Worm (Caenorhabditis elegans): Measurements from ENCODE around the gene C54F6.6.
"Not testable (repeated sequence)": the region's sequence is repeated elsewhere in the genome, so short reads cannot be mapped to it uniquely, and the experiment has no call there.

The C54F6.6 gene

DNA sequence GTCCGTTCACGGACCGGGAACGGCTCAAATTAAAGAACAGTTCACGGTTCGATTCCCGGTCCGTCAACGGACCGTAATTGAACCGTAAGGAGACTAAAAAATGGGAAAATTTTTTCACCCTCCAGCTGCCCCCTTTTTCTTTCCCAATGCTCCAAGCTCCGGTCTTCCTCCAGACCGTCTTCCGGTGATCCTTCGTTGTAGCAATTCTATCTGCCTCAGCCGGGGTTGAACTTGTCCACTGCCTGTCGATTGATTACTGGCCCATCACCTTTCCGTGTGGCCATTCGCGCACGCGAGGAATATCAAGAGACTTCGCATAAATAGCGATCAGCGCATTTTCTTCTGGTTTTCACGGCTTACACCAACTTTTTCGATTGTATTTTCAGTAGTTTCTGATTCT, 25.0 kb downstream of the C54F6.6 start (continued):
- TF ChIP-seq D1046.2 (GFP tag; IDR thresholded peaks at IDR 0.05) (peak; percentile 81; the same call in 1 of the 2 replicates), madf-5 (GFP tag; IDR thresholded peaks at IDR 0.05) (peak in 1 of 2 experiments; percentile 76; a peak in 1 of 4 replicates), F26F4.8 (GFP tag; conservative IDR thresholded peaks at IDR 0.05) (peak; percentile 95), arid-1 (GFP tag; conservative IDR thresholded peaks at IDR 0.05) (peak; percentile 85), mxl-2 (GFP tag; conservative IDR thresholded peaks at IDR 0.05) (0 out of 2 replicates have a peak, but pooled peaks have one; percentile 18), lir-3 (tag; optimal IDR thresholded peaks at IDR 0.05) (peak; percentile 0), Y75B8A.6 (GFP tag; IDR thresholded peaks at IDR 0.05) (0 out of 2 replicates have a peak, but pooled peaks have one; percentile 10), ceh-20 (GFP tag; IDR thresholded peaks at IDR 0.05) (0 out of 2 replicates have a peak, but pooled peaks have one; percentile 59), pha-4 (GFP tag; IDR thresholded peaks at IDR 0.05) (peak; percentile 78), lim-7 (GFP tag; IDR thresholded peaks at IDR 0.05) (peak; percentile 90)
- TF ChIP-seq pha-4 (tag; optimal IDR thresholded peaks at IDR 0.05) = not testable (repeated sequence)

DNA sequence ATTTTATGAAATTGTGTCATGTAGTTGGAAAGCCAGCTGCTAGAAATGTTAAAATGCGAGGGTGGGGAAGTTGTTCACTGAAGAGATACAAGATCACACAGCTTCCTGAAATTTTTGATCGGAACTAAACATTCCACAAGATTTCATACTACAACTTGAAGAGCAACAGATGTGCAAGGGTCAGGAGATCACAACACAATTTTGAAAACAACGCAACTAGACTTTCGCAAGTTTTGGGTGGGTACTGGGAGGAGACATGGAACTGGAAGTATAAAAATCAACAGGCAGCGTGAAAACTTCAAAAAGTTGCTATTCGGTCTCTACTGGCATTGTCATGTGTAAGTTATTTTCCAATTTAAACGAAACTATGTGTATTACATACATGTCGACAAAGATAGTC, 28.3 kb downstream of the C54F6.6 start, which contains the start of gene F19F10.3:
F19F10.3 (plus strand) TSS at position 301 of the 400 bp plus-strand sequence.
- TF ChIP-seq zip-11 (GFP tag; IDR thresholded peaks at IDR 0.05) = no peak
- TF ChIP-seq Y105C5A.15 (GFP tag; IDR thresholded peaks at IDR 0.05) = no peak
- TF ChIP-seq nhr-6 (tag; optimal IDR thresholded peaks at IDR 0.05) = no peak
- no peak for TF ChIP-seq daf-12 (tag; optimal IDR thresholded peaks at IDR 0.05)
- no peak for TF ChIP-seq lin-1 (GFP tag; IDR thresholded peaks at IDR 0.05)
- TF ChIP-seq nhr-111 (GFP tag; optimal IDR thresholded peaks at IDR 0.05) = no peak
- TF ChIP-seq mdt-29 (GFP tag; IDR thresholded peaks at IDR 0.05) = no peak
- TF ChIP-seq F26F4.8 (GFP tag; conservative IDR thresholded peaks at IDR 0.05) = no peak
- TF ChIP-seq zfp-2 (tag; optimal IDR thresholded peaks at IDR 0.05) = no peak
- TF ChIP-seq pha-4 (GFP tag; IDR thresholded peaks at IDR 0.05) = no peak
- no peak for TF ChIP-seq pha-4 (tag; optimal IDR thresholded peaks at IDR 0.05)
- no peak for TF ChIP-seq tra-1 (GFP tag; IDR thresholded peaks at IDR 0.05)
- no peak for TF ChIP-seq tag-97 (GFP tag; IDR thresholded peaks at IDR 0.05)
- no peak for TF ChIP-seq nhr-76 (tag; optimal IDR thresholded peaks at IDR 0.05)
- no peak for TF ChIP-seq duxl-1 (tag; optimal IDR thresholded peaks at IDR 0.05; ENCODE audit: poor library complexity)
- no peak for TF ChIP-seq sdz-12 (GFP tag; optimal IDR thresholded peaks at IDR 0.05)
- TF ChIP-seq ctbp-1 (GFP tag; IDR thresholded peaks at IDR 0.05) = no peak
- TF ChIP-seq fkh-10 (GFP tag; optimal IDR thresholded peaks at IDR 0.05) = no peak

DNA sequence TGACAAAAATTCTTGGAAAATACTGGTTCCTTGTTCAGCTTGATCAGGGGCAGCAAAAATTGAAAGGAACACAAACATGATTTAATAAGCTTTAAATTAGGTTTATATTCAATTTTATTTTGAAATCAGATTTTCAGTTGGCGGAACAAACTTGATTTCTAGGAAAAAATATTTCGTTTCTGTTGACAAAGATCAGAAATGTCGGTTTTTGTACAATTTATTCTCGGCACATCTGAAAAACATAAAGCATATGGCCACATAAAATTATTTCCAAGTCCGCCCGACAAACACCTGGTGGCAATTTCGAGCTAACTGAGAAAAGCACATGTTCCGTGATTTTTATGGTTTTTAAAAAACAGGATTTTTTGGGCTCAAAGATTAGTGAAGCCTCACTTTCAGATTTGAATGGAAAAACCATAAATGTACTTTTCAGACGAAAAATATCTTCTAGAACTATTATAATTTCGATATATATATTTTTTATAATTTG, 30.4 kb downstream of the C54F6.6 start, which contains the start of gene ttr-10:
ttr-10 (minus strand) TSS at position 51 of the 490 bp plus-strand sequence.
- TF ChIP-seq dpl-1 (GFP tag; optimal IDR thresholded peaks at IDR 0.05) (no peak), aha-1 (tag) (peak; percentile 1), nhr-77 (tag; optimal IDR thresholded peaks at IDR 0.05) (no peak), unc-62 (GFP tag; optimal IDR thresholded peaks at IDR 0.05 in 1 of 2) (peak in 1 of 2 experiments; percentile 95), unc-62 (tag; optimal IDR thresholded peaks at IDR 0.05) (no peak), fkh-10 (GFP tag; optimal IDR thresholded peaks at IDR 0.05) (no peak)

DNA sequence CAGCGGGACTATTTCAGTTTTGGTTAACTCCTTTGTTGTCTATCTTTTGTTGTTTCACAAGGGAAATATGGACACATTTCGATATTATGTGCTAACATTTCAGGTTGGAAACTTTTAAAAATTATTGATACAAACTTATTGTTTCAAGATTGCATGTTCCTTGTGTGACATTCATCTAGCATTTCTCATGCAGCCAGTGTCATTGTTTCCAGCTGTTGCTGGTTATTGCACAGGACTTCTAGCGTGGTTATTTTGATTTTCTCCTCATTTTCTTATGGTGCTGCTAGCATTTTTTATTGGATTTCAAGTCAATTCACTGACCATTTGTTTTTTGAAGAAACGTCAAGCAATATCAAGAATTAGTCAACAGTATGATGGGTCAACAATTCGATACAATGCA, 32.4 kb downstream of the C54F6.6 start:
- TF ChIP-seq nhr-111 (GFP tag; optimal IDR thresholded peaks at IDR 0.05) = no peak
- TF ChIP-seq unc-62 (GFP tag; optimal IDR thresholded peaks at IDR 0.05 in 1 of 2) = peak in 1 of 2 experiments; percentile 34
- TF ChIP-seq unc-62 (tag; optimal IDR thresholded peaks at IDR 0.05) = no peak

DNA sequence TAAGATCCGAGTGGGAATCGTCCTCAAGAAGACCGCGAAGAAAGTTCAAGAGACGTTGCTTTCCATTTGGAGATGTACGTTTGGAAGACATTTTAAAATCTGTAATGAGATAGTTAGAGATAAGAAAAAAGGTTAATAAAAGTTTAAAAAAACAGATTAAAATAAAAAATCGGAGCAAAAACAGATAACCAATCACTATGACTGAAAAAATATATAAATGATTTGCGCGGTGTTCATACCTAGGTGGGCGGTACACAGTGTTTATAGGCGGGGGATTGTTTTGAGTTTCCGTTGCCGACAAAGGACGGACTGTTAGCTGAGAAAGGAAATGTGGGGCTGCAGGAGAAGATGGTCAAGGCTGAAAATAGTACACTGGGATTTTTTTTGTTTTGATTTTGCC, 35.2 kb downstream of the C54F6.6 start, which contains the start of gene ets-7:
ets-7 (minus strand) TSS at position 101 of the 400 bp plus-strand sequence.
- TF ChIP-seq nhr-10 (tag; optimal IDR thresholded peaks at IDR 0.05) (no peak), lsy-2 (tag; optimal IDR thresholded peaks at IDR 0.05) (no peak), nhr-41 (GFP tag; IDR thresholded peaks at IDR 0.05) (no peak), daf-8 (GFP tag; IDR thresholded peaks at IDR 0.05) (no peak)
